Fruit fly (Drosophila melanogaster) Kc167 (cell line): ENCODE data around the gene CG13063.

Experiments
- Myc ChIP-seq: fragments of >200 bp; optimal IDR thresholded peaks from 2 replicates; lab custom pipeline; 2017; ENCODE audit warnings: missing external identifiers
- Sin3A ChIP-seq: fragments of >200 bp; optimal IDR thresholded peaks from 2 replicates; lab custom pipeline; 2018; ENCODE audit warnings: missing external identifiers
- h ChIP-seq: fragments of >200 bp; optimal IDR thresholded peaks from 3 replicates; lab custom pipeline; 2018; ENCODE audit warnings: missing external identifiers
- insv ChIP-seq: fragments of >200 bp; optimal IDR thresholded peaks from 3 replicates; lab custom pipeline; 2018; ENCODE audit warnings: missing external identifiers
- psq ChIP-seq: fragments of >200 bp; optimal IDR thresholded peaks from 2 replicates; lab custom pipeline; 2017; ENCODE audit warnings: missing external identifiers
- ttk ChIP-seq: sonication (Bioruptor generic); optimal IDR thresholded peaks from 2 replicates; lab custom pipeline; 2017; ENCODE audit warnings: missing external identifiers

Gene CG13063

dm6 chr3L:16305820-16306650 lies at the start of gene CG13063, which contains the start of gene CG13043:
TSS of gene CG13063 (plus strand) at chr3L:16306600.
TSS of gene CG13043 (minus strand) at chr3L:16305870.
- TF ChIP-seq ttk (lab: Kevin White, UChicago), result no peak
- TF ChIP-seq Sin3A (lab: Kevin White, UChicago), result no peak
- no peak for TF ChIP-seq h (lab: Kevin White, UChicago)

DNA sequence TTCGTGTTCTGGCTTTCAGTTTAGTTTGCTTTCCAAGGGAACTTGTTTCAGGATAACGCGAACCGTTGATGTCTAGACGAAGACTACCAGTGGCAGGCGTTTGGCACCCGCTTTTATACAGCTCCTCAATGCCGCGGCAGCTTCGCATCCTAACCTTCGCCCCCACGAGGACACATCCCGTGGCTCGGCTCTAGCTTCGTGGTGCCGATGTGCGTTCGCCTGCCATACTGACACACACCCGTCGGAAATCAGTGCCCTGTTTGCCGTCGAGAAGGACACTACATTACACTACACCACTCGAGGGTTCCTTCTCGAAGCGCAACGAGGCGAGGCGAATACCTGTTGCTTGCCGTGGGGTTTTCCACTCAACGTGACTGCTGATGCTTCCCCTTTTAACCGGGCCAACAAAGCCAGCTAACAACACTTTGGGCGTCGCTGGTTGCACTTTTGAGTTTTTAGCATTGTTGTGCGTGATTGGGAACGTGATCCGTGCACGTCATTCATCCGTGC lies 49.2 kb upstream of the CG13063 start, which contains the start of gene CG13054:
CG13054 (minus strand) TSS at position 74 of the 510 bp plus-strand sequence.
- TF ChIP-seq h (lab: Kevin White, UChicago), result no peak
- TF ChIP-seq ttk (lab: Kevin White, UChicago), result no peak
- TF ChIP-seq Sin3A (lab: Kevin White, UChicago), result no peak
- TF ChIP-seq insv (lab: Kevin White, UChicago), result no peak

dm6 chr3L:16259552-16259951 lies 46.8 kb upstream of the CG13063 start, which contains the start of gene CG13053:
TSS of gene CG13053 (minus strand) at chr3L:16259722.
- TF ChIP-seq psq (lab: Kevin White, UChicago) (no peak), h (lab: Kevin White, UChicago) (no peak), Sin3A (lab: Kevin White, UChicago) (no peak), ttk (lab: Kevin White, UChicago) (no peak), Myc (lab: Kevin White, UChicago) (no peak), insv (lab: Kevin White, UChicago) (no peak)

DNA sequence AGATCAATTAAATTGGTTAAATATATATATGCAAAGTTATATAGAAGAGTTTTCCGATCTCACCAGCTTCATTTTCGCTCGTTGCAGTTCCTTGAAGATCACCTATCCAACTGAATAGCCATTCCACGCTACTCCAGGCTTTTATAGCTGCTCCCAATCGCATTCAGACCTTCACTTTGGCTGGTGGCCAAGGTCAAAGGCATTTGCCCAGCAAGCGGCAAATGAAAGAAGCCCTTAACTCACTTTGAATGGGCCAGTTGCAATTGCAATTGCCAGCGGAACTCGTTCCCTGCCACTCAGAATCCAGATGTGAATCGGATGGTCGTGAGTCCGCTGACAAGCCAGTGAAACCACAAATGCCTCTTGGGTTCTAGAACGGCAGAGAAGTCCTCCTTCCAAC lies 44.9 kb upstream of the CG13063 start, which contains the start of gene CG34247:
CG34247 (minus strand) TSS at position 101 of the 400 bp plus-strand sequence.
- TF ChIP-seq psq (lab: Kevin White, UChicago), result no peak
- TF ChIP-seq Sin3A (lab: Kevin White, UChicago), result no peak
- no peak for TF ChIP-seq Myc (lab: Kevin White, UChicago)
- TF ChIP-seq ttk (lab: Kevin White, UChicago), result no peak
- no peak for TF ChIP-seq insv (lab: Kevin White, UChicago)
- no peak for TF ChIP-seq h (lab: Kevin White, UChicago)

- TF ChIP-seq Sin3A (lab: Kevin White, UChicago), result no peak
- no peak for TF ChIP-seq ttk (lab: Kevin White, UChicago)
- TF ChIP-seq h (lab: Kevin White, UChicago), result no peak
- no peak for TF ChIP-seq insv (lab: Kevin White, UChicago)
- no peak for TF ChIP-seq psq (lab: Kevin White, UChicago)
- no peak for TF ChIP-seq Myc (lab: Kevin White, UChicago)
Observed at dm6 chr3L:16262440-16262839, 44.0 kb upstream of the CG13063 start, which contains the start of gene CG13071. TSS of gene CG13071 (plus strand) at chr3L:16262740.

dm6 chr3L:16263043-16263442 lies 43.4 kb upstream of the CG13063 start, which contains the start of gene CG13070:
TSS of gene CG13070 (plus strand) at chr3L:16263343.
- TF ChIP-seq h (lab: Kevin White, UChicago) (no peak), insv (lab: Kevin White, UChicago) (no peak), Myc (lab: Kevin White, UChicago) (no peak), Sin3A (lab: Kevin White, UChicago) (no peak), ttk (lab: Kevin White, UChicago) (no peak), psq (lab: Kevin White, UChicago) (no peak)

dm6 chr3L:16265000-16265399 lies 41.4 kb upstream of the CG13063 start, which contains the start of the genes CG13051 and CG13069:
TSS of gene CG13051 (minus strand) at chr3L:16265100.
TSS of gene CG13069 (plus strand) at chr3L:16265385.
- TF ChIP-seq psq (lab: Kevin White, UChicago), result no peak
- no peak for TF ChIP-seq h (lab: Kevin White, UChicago)
- no peak for TF ChIP-seq Myc (lab: Kevin White, UChicago)
- no peak for TF ChIP-seq ttk (lab: Kevin White, UChicago)
- TF ChIP-seq insv (lab: Kevin White, UChicago), result no peak

dm6 chr3L:16268106-16268733 lies 38.2 kb upstream of the CG13063 start, which contains the start of gene CG4950:
TSS of gene CG4950 (minus strand) at chr3L:16268156.
- TF ChIP-seq Sin3A (lab: Kevin White, UChicago) (no peak), h (lab: Kevin White, UChicago) (no peak), Myc (lab: Kevin White, UChicago) (no peak), psq (lab: Kevin White, UChicago) (no peak), insv (lab: Kevin White, UChicago) (no peak), ttk (lab: Kevin White, UChicago) (no peak)

dm6 chr3L:16269092-16269491 lies 37.3 kb upstream of the CG13063 start, which contains the start of gene CG13068:
TSS of gene CG13068 (plus strand) at chr3L:16269392.
- no peak for TF ChIP-seq Sin3A (lab: Kevin White, UChicago)
- TF ChIP-seq psq (lab: Kevin White, UChicago), result no peak
- TF ChIP-seq ttk (lab: Kevin White, UChicago), result no peak
- TF ChIP-seq insv (lab: Kevin White, UChicago), result no peak

- TF ChIP-seq Sin3A (lab: Kevin White, UChicago) (no peak), ttk (lab: Kevin White, UChicago) (no peak), h (lab: Kevin White, UChicago) (no peak), insv (lab: Kevin White, UChicago) (no peak), Myc (lab: Kevin White, UChicago) (no peak), psq (lab: Kevin White, UChicago) (no peak)
Observed at dm6 chr3L:16270802-16271332, 35.5 kb upstream of the CG13063 start, which contains the start of the genes CG34248 and CG13067. TSS of gene CG34248 (minus strand) at chr3L:16270902. TSS of gene CG13067 (plus strand) at chr3L:16271282.
